Fruit fly (Drosophila melanogaster) ovary, adult (tissue): Measurements from ENCODE around the gene CG7907.

Source experiments
- CG17801 ChIP-seq: fragments of 200-800 bp; optimal IDR thresholded peaks from 2 replicates; lab custom pipeline; 2019; ENCODE audit warnings: missing biosample characterization, mild to moderate bottlenecking, missing genetic modification characterization, moderate library complexity; ENCODE audit not compliant: partially characterized antibody

Gene CG7907

DNA sequence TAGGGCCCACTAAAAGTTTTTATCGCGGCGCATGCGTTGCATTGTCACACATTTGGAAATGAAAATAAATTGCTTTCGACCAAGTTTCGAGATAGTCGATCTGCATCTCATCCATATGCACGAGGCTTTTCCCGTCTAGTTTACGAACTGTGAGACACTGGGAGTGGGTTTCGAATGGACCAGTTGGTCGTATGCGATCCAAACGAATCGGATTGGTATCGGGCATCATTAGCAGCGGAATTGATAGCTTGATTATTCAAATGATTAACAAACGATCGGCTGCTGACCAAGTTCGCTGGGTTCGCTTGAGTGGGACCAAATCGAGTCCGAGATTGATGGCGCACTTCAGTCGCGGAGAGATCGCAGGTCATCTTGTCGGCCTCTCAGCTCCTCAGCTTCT lies 36.6 kb downstream of the CG7907 start:
- no peak for TF ChIP-seq CG17801 (GFP tag; lab: Kevin White, UChicago)

DNA sequence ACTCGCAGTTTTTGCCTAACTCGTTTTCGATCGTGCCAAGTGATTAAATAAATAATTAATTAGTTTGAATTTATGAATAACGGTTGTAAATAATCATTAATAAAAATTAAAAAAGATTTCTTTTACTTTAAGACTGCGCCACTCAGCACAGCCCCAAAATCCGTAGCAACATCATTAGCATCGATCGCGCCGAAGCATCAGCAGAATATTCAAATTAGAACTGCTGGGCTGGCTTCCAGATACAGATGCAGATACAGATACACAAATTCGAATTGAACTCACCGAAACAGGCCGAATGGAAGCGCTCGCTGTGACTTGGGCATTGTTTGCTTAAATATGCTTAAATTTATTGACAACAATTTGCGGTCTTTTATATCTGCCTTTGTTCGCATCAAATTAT lies 37.2 kb downstream of the CG7907 start:
- no peak for TF ChIP-seq CG17801 (GFP tag; lab: Kevin White, UChicago)

- no peak for TF ChIP-seq CG17801 (GFP tag; lab: Kevin White, UChicago)
These were observed 41.8 kb downstream of the CG7907 start for dm6 chr3R:21445327-21445726.

- TF ChIP-seq CG17801 (GFP tag; lab: Kevin White, UChicago) = no peak
These were observed 42.8 kb downstream of the CG7907 start, which contains the start of gene lbe for dm6 chr3R:21446334-21446733. Gene lbe (minus strand): TSS chr3R:21446537.

- no peak for TF ChIP-seq CG17801 (GFP tag; lab: Kevin White, UChicago)
These were observed 44.1 kb downstream of the CG7907 start for dm6 chr3R:21447656-21448055.

DNA sequence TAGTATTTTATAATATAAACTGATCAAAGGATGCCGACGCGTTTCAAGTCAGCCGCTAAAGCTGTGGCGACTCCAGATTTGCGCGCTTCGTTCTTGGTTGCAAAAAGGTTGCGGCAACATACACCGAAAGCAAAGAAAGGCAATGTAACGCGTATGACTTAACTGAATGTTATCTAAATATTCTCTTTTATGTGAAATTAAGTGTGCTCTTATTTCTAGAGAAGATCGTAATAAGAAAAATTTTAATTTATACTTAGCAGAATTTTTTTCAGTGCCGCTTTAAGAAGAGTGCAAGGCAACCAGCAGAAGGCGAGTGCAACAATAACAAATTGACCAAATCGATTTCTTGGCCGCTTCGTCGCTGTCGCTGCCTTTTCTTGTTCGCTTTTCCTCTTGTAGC lies 48.6 kb downstream of the CG7907 start:
- TF ChIP-seq CG17801 (GFP tag; lab: Kevin White, UChicago) = no peak
